Worm (Caenorhabditis elegans) whole organism, L4/young adult: Measurements from ENCODE around the gene gplb-1.

Experiments
- dao-5 ChIP-seq: sonication (generic microtip); optimal IDR thresholded peaks from 2 replicates; lab custom pipeline; 2016; ENCODE audit warnings: missing genotype, missing genetic modification characterization, moderate library complexity, missing compliant biosample characterization
- him-1 ChIP-seq: sonication (generic microtip); optimal IDR thresholded peaks from 2 replicates; lab custom pipeline; 2016; ENCODE audit warnings: missing genotype, missing genetic modification reagents, missing genetic modification characterization, missing compliant biosample characterization

DNA sequence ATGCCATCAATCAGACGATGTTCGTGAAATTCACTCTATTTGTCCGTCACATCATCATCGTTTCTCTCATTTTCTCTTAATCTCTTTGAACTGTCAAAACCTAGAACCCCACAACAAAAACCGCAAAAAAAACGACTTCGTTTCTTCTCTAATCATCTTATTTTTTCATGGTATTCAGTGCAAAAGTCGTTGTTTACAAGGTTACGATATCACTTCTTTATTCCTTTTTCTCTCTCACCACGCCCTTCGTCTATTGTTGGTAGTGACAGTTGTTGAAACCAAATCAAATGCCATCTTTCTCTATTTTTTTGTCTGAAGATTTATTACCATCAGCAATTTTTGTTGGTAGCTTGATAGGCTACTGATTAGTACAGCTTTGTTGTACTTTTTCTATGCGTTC is 21.8 kb downstream of the gplb-1 start:
- TF ChIP-seq him-1 (tag; lab: Kevin White, UChicago) (no peak), dao-5 (tag; lab: Kevin White, UChicago) (no peak)
